Worm (Caenorhabditis elegans) whole organism, mixed stage, embryonic: ENCODE data around the gene twk-23.
A peak's percentile ranks its signal among the peaks of the same experiment; 100 is the strongest.

Experiments
- M03D4.4 ChIP-seq: sonication (generic microtip); optimal IDR thresholded peaks from 2 replicates; lab custom pipeline; 2017; ENCODE audit warnings: mild to moderate bottlenecking, missing genetic modification characterization, missing compliant biosample characterization
- blmp-1 ChIP-seq: fragments of 150-350 bp; optimal IDR thresholded peaks from 2 replicates; lab custom pipeline; 2014; ENCODE audit warnings: missing biosample characterization, missing genetic modification characterization
- ceh-39 ChIP-seq: fragments of 150-350 bp; optimal IDR thresholded peaks from 2 replicates; lab custom pipeline; 2014; ENCODE audit warnings: missing biosample characterization, missing genetic modification characterization
- ceh-43 ChIP-seq: fragments of 200-800 bp; sonication (Bioruptor generic); optimal IDR thresholded peaks from 2 replicates; lab custom pipeline; 2018; ENCODE audit warnings: mild to moderate bottlenecking, missing genetic modification characterization, moderate library complexity, missing compliant biosample characterization
- ceh-83 ChIP-seq: fragments of 200-800 bp; sonication (Bioruptor generic); optimal IDR thresholded peaks from 2 replicates; lab custom pipeline; 2018; ENCODE audit warnings: mild to moderate bottlenecking, missing genetic modification characterization, missing compliant biosample characterization
- ces-1 ChIP-seq: fragments of 150-350 bp; optimal IDR thresholded peaks from 2 replicates; lab custom pipeline; 2014; ENCODE audit warnings: missing biosample characterization, missing genetic modification reagents, missing genetic modification characterization
- cnd-1 ChIP-seq: fragments of 200-800 bp; sonication (Bioruptor generic); optimal IDR thresholded peaks from 2 replicates; lab custom pipeline; 2018; ENCODE audit warnings: mild to moderate bottlenecking, missing genetic modification characterization, missing compliant biosample characterization
- elt-1 ChIP-seq: sonication (generic microtip); optimal IDR thresholded peaks from 2 replicates; lab custom pipeline; 2017; ENCODE audit warnings: missing genetic modification characterization, mild to moderate bottlenecking, missing compliant biosample characterization, antibody characterized with exemption, moderate library complexity, borderline replicate concordance; ENCODE audit not compliant: insufficient read depth
- elt-3 ChIP-seq: fragments of 150-350 bp; optimal IDR thresholded peaks from 2 replicates; lab custom pipeline; 2014; ENCODE audit warnings: missing biosample characterization, missing genetic modification characterization
- flh-1 ChIP-seq: fragments of 200-800 bp; sonication (Bioruptor generic); optimal IDR thresholded peaks from 2 replicates; lab custom pipeline; 2018; ENCODE audit warnings: mild to moderate bottlenecking, missing genetic modification characterization, moderate library complexity, missing compliant biosample characterization
- ham-2 ChIP-seq: fragments of 200-800 bp; sonication (Bioruptor generic); optimal IDR thresholded peaks from 2 replicates; lab custom pipeline; 2018; ENCODE audit warnings: mild to moderate bottlenecking, missing genetic modification characterization, missing compliant biosample characterization
- hlh-1 ChIP-seq: fragments of 150-350 bp; optimal IDR thresholded peaks from 2 replicates; lab custom pipeline; 2014; ENCODE audit warnings: missing biosample characterization, missing genetic modification reagents, missing genetic modification characterization
- lin-13 ChIP-seq: fragments of 150-350 bp; optimal IDR thresholded peaks from 2 replicates; lab custom pipeline; 2014; ENCODE audit warnings: missing biosample characterization, missing genetic modification characterization
- lin-32 ChIP-seq: fragments of 200-800 bp; sonication (Bioruptor generic); optimal IDR thresholded peaks from 2 replicates; lab custom pipeline; 2018; ENCODE audit warnings: mild to moderate bottlenecking, missing genetic modification characterization, missing compliant biosample characterization
- lsy-2 ChIP-seq: fragments of 150-350 bp; optimal IDR thresholded peaks from 2 replicates; lab custom pipeline; 2014; ENCODE audit warnings: missing biosample characterization, missing genetic modification characterization
- mls-2 ChIP-seq: sonication (generic microtip); optimal IDR thresholded peaks from 2 replicates; lab custom pipeline; 2016; ENCODE audit warnings: mild to moderate bottlenecking, missing genetic modification characterization, moderate library complexity, missing compliant biosample characterization
- nhr-2 ChIP-seq: fragments of 150-350 bp; optimal IDR thresholded peaks from 2 replicates; lab custom pipeline; 2014; ENCODE audit warnings: missing biosample characterization, missing genetic modification characterization
- nhr-237 ChIP-seq: fragments of 150-350 bp; optimal IDR thresholded peaks from 2 replicates; lab custom pipeline; 2014; ENCODE audit warnings: missing biosample characterization, missing genetic modification characterization
- nhr-76 ChIP-seq: sonication (generic microtip); optimal IDR thresholded peaks from 2 replicates; lab custom pipeline; 2017; ENCODE audit warnings: missing biosample characterization, missing genetic modification characterization
- pha-4 ChIP-seq: fragments of 150-350 bp; optimal IDR thresholded peaks from 2 replicates; lab custom pipeline; 2018; ENCODE audit warnings: missing biosample characterization, missing genetic modification reagents, missing genetic modification characterization
- sem-2 ChIP-seq: fragments of 200-800 bp; sonication (Bioruptor generic); optimal IDR thresholded peaks from 2 replicates; lab custom pipeline; 2018; ENCODE audit warnings: mild to moderate bottlenecking, missing genetic modification characterization, missing compliant biosample characterization
- snpc-4 ChIP-seq: fragments of 150-350 bp; optimal IDR thresholded peaks from 2 replicates; lab custom pipeline; 2014; ENCODE audit warnings: missing biosample characterization, missing genetic modification characterization
- sptf-1 ChIP-seq: sonication (generic microtip); optimal IDR thresholded peaks from 2 replicates; lab custom pipeline; 2017; ENCODE audit warnings: mild to moderate bottlenecking, missing genetic modification characterization, moderate library complexity, missing compliant biosample characterization
- tbx-8 ChIP-seq: fragments of 200-800 bp; sonication (Bioruptor generic); optimal IDR thresholded peaks from 2 replicates; lab custom pipeline; 2018; ENCODE audit warnings: mild to moderate bottlenecking, missing genetic modification characterization, moderate library complexity, missing compliant biosample characterization
- unc-120 ChIP-seq: sonication (generic microtip); optimal IDR thresholded peaks from 2 replicates; lab custom pipeline; 2017; ENCODE audit warnings: missing genetic modification characterization, missing compliant biosample characterization; ENCODE audit not compliant: poor library complexity, severe bottlenecking
- unc-39 ChIP-seq: fragments of 150-350 bp; optimal IDR thresholded peaks from 2 replicates; lab custom pipeline; 2014; ENCODE audit warnings: missing biosample characterization, missing genetic modification characterization
- unc-62 ChIP-seq: fragments of 150-350 bp; optimal IDR thresholded peaks from 2 replicates; lab custom pipeline; 2014; ENCODE audit warnings: missing biosample characterization, missing genetic modification reagents, missing genetic modification characterization
- zip-8 ChIP-seq: fragments of 150-350 bp; optimal IDR thresholded peaks from 2 replicates; lab custom pipeline; 2014; ENCODE audit warnings: missing biosample characterization, missing genetic modification characterization
- ztf-11 ChIP-seq: fragments of 150-350 bp; optimal IDR thresholded peaks from 2 replicates; lab custom pipeline; 2014; ENCODE audit warnings: missing biosample characterization, missing genetic modification characterization

Gene twk-23

DNA sequence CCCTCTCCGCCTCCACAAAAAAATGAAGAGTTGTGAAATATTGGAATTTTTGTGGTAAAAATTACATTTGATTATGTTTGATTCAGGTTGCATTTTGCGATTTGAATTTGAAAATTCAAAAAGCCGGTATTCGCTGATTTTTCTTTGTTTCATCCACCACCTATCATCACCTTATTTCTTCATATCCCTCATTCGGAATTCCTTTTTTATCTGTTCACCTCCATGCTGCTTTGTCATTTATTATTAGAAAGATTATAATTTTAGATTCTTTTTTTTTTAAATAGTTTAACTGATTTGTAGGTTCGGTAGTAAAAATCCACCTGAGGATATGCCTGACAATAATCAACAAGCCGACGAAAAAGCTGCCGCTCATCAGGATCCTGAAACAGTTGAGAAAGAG lies 29.2 kb upstream of the twk-23 start, which contains the start of gene mct-3:
mct-3 (plus strand) TSS at position 301 of the 400 bp plus-strand sequence.
- TF ChIP-seq flh-1 (GFP tag; lab: Kevin White, UChicago): no peak
- no peak for TF ChIP-seq unc-39 (tag; lab: Kevin White, UChicago)
- no peak for TF ChIP-seq ces-1 (GFP tag; lab: Kevin White, UChicago)
- no peak for TF ChIP-seq ceh-83 (GFP tag; lab: Kevin White, UChicago)
- TF ChIP-seq mls-2 (tag; lab: Kevin White, UChicago): no peak
- no peak for TF ChIP-seq M03D4.4 (tag; lab: Kevin White, UChicago)
- no peak for TF ChIP-seq nhr-2 (tag; lab: Kevin White, UChicago)
- no peak for TF ChIP-seq lin-13 (tag; lab: Kevin White, UChicago)
- no peak for TF ChIP-seq snpc-4 (tag; lab: Kevin White, UChicago)

DNA sequence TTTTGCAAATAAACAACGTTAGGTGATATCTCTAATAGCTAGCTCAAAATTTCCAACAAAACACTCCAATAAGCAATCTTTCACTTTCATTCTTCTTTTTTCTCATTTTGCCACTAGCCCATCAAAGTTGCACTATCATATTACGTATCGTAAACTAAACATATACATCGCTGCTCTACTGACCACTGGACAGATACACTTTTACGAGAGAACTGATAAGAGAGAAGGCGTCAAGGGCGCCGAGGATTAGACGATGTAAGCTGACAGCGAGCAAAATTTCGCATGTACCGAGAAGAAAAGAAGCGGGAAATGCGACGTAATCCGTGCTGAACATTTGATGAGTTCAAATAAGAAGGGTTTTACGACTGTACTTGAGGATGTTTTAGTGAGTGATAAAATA lies 28.2 kb upstream of the twk-23 start:
- TF ChIP-seq flh-1 (GFP tag; lab: Kevin White, UChicago) (no peak), nhr-2 (tag; lab: Kevin White, UChicago) (no peak), lsy-2 (tag; lab: Kevin White, UChicago) (no peak), snpc-4 (tag; lab: Kevin White, UChicago) (no peak), unc-120 (tag; lab: Kevin White, UChicago) (no peak), unc-39 (tag; lab: Kevin White, UChicago) (no peak), sem-2 (GFP tag; lab: Kevin White, UChicago) (no peak), lin-32 (GFP tag; lab: Kevin White, UChicago) (no peak), cnd-1 (tag; lab: Kevin White, UChicago) (no peak), elt-3 (tag; lab: Kevin White, UChicago) (no peak), elt-1 (tag; lab: Kevin White, UChicago) (no peak), nhr-237 (tag; lab: Kevin White, UChicago) (no peak), ceh-43 (GFP tag; lab: Kevin White, UChicago) (no peak), zip-8 (tag; lab: Kevin White, UChicago) (no peak), blmp-1 (tag; lab: Kevin White, UChicago) (no peak), pha-4 (tag; lab: Kevin White, UChicago) (no peak), mls-2 (tag; lab: Kevin White, UChicago) (no peak), nhr-76 (no peak), hlh-1 (no peak), ztf-11 (tag; lab: Kevin White, UChicago) (no peak)

DNA sequence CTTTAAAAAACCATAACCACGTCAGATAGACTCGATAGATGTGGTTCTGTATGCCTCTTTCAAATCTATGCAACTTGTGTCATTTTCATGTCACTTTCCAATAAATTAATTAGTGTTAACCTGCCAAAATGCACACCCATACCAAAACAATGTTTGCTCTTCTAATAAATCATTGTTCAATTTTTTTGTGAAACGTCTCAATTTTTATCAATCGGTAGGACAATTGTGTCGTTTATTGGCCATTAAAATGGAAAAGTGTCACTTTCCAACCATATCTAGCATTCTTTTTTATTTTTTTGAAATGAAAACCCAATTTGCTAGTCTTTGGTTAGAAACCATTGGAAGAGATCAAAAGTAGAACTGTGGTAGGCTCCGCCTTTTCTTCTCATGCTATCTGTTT lies 27.0 kb upstream of the twk-23 start:
- no peak for TF ChIP-seq unc-120 (tag; lab: Kevin White, UChicago)
- no peak for TF ChIP-seq blmp-1 (tag; lab: Kevin White, UChicago)

DNA sequence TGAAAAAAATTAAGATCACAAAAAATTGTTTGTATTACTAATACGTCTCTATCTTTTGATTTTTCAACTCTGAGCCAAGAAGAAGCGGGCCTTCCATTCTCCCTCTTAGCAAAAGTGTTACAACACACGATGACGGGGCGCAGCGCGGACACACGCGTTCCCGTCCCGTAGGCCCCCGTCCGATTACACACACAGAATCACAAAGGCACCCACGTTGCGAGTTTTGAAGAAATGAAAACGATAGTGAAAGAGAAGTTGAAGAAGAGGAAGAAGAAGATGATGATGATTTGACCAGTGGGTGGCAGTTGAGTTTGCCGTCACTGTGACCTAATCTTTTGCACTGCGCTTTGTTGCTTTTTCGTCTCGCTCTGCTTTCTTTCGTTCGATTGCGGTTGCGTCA lies 22.6 kb upstream of the twk-23 start:
- TF ChIP-seq hlh-1 (peak; percentile 2), blmp-1 (tag; lab: Kevin White, UChicago) (no peak)

DNA sequence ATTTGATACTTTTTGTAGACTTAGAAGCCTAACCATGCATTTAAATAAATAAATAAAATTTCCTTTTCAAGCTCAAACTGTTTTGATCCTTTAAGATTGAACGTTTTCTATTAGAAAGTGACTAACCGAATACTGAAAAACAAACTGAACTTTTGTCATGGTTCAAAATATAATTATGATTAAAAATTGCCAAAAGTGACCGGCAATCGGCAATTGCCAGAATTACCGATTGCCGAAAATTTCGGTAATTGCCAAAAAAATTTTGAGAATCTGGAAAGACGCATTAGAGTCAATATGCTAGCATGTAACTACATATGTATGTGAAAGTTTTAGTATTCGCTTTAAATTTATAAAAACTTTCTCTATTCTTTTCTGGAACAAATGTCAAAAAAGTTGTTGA lies 20.3 kb upstream of the twk-23 start, which contains the start of gene M03B6.5:
M03B6.5 (plus strand) TSS at position 301 of the 400 bp plus-strand sequence.
- TF ChIP-seq unc-120 (tag; lab: Kevin White, UChicago): no peak
- no peak for TF ChIP-seq tbx-8 (GFP tag; lab: Kevin White, UChicago)
- TF ChIP-seq lin-32 (GFP tag; lab: Kevin White, UChicago): no peak
- TF ChIP-seq ceh-39 (tag; lab: Kevin White, UChicago): no peak
- no peak for TF ChIP-seq lin-13 (tag; lab: Kevin White, UChicago)
- TF ChIP-seq ces-1 (GFP tag; lab: Kevin White, UChicago): no peak
- TF ChIP-seq cnd-1 (tag; lab: Kevin White, UChicago): no peak
- no peak for TF ChIP-seq sem-2 (GFP tag; lab: Kevin White, UChicago)
- no peak for TF ChIP-seq pha-4 (tag; lab: Kevin White, UChicago)

DNA sequence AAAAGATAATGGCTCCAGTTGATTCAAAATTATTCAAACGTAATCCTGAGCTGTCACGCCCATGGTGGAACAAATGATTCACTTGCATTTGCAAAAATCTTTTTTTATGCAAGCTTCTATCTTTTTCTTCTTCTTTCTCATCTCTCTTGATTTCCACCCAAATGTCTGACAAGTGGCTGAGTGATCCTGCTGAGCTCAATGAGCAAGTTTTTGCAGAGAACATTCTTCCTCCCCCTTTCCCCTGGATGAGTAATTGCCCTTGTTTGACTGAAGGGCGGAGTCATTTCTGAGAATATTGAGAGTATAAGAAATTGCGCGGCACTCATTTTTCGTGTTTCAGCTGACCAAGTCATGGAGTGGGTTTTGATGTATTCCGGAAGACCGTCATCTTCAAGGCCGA lies 17.9 kb upstream of the twk-23 start, which contains the start of gene M03B6.1:
M03B6.1 (plus strand) TSS at position 334 of the 400 bp plus-strand sequence.
- TF ChIP-seq sptf-1 (no peak), mls-2 (tag; lab: Kevin White, UChicago) (no peak), hlh-1 (peak; percentile 24), flh-1 (GFP tag; lab: Kevin White, UChicago) (no peak), ham-2 (GFP tag; lab: Kevin White, UChicago) (no peak), ces-1 (GFP tag; lab: Kevin White, UChicago) (no peak), unc-62 (peak; percentile 1)
